Fruit fly (Drosophila melanogaster) whole organism, embryonic: ENCODE measurements around the gene CG42355.

Source experiments
- Atf3 ChIP-seq: fragments of 200-800 bp; sonication (Bioruptor generic); optimal IDR thresholded peaks from 3 replicates; lab custom pipeline; 2016; ENCODE audit warnings: missing biosample characterization, missing genetic modification characterization
- Blimp-1 ChIP-seq: fragments of 200-800 bp; sonication (Bioruptor generic); optimal IDR thresholded peaks from 3 replicates; lab custom pipeline; 2018; ENCODE audit warnings: missing biosample characterization, missing genetic modification characterization, mild to moderate bottlenecking, moderate library complexity, missing genetic modification reagents
- C15 ChIP-seq: fragments of 200-800 bp; sonication (Bioruptor generic); IDR thresholded peaks from 3 replicates; pipeline ENCODE4 v1.3.6; 2022; ENCODE audit warnings: missing biosample characterization, missing genetic modification characterization
- CG10543 ChIP-seq: fragments of 200-800 bp; sonication (Bioruptor generic); optimal IDR thresholded peaks from 3 replicates; lab custom pipeline; 2017; ENCODE audit warnings: missing biosample characterization, mild to moderate bottlenecking, missing genetic modification characterization, moderate library complexity
- CG1233 ChIP-seq: fragments of 200-800 bp; sonication (Bioruptor generic); optimal IDR thresholded peaks from 4 replicates; lab custom pipeline; 2018; ENCODE audit warnings: missing biosample characterization, mild to moderate bottlenecking, missing genetic modification characterization
- CG13123 ChIP-seq: fragments of 200-800 bp; sonication (Bioruptor generic); optimal IDR thresholded peaks from 2 replicates; lab custom pipeline; 2016; ENCODE audit warnings: missing biosample characterization, missing genetic modification characterization
- CG14014 ChIP-seq: fragments of 200-800 bp; sonication (Bioruptor generic); IDR thresholded peaks from 2 replicates; pipeline ENCODE4 v1.3.6; 2022; ENCODE audit warnings: missing biosample characterization, missing genetic modification characterization
- CG15601 ChIP-seq: fragments of 200-800 bp; sonication (Bioruptor generic); optimal IDR thresholded peaks from 3 replicates; lab custom pipeline; 2019; ENCODE audit warnings: missing biosample characterization, mild to moderate bottlenecking, missing genetic modification characterization, moderate library complexity
- CG17359 ChIP-seq: fragments of 200-800 bp; sonication (Bioruptor generic); optimal IDR thresholded peaks from 3 replicates; lab custom pipeline; 2018; ENCODE audit warnings: missing biosample characterization, mild to moderate bottlenecking, missing genetic modification characterization, moderate library complexity
- CG17361 ChIP-seq: fragments of 200-800 bp; sonication (Bioruptor generic); IDR thresholded peaks from 3 replicates; pipeline ENCODE4 v1.3.6; 2022; ENCODE audit warnings: missing biosample characterization, missing genetic modification characterization
- CG17568 ChIP-seq: fragments of 200-800 bp; sonication (Bioruptor generic); optimal IDR thresholded peaks from 2 replicates; lab custom pipeline; 2018; ENCODE audit warnings: missing biosample characterization, mild to moderate bottlenecking, missing genetic modification characterization, moderate library complexity
- CG2129 ChIP-seq: fragments of 200-800 bp; sonication (Bioruptor generic); IDR thresholded peaks from 2 replicates; pipeline ENCODE4 v1.3.6; 2022; ENCODE audit warnings: missing biosample characterization, missing genetic modification characterization; ENCODE audit not compliant: partially characterized antibody
- CG2889 ChIP-seq: fragments of 200-800 bp; sonication (Bioruptor generic); IDR thresholded peaks from 3 replicates; pipeline ENCODE4 v1.3.6; 2022; ENCODE audit warnings: missing biosample characterization, missing genetic modification characterization
- CG31365 ChIP-seq: fragments of 200-800 bp; sonication (Bioruptor generic); optimal IDR thresholded peaks from 2 replicates; lab custom pipeline; 2018; ENCODE audit warnings: missing biosample characterization, mild to moderate bottlenecking, missing genetic modification characterization
- CG3995 ChIP-seq: fragments of 200-800 bp; sonication (Bioruptor generic); optimal IDR thresholded peaks from 3 replicates; lab custom pipeline; 2016; ENCODE audit warnings: missing biosample characterization, missing genetic modification characterization
- CG42726 ChIP-seq: fragments of 200-800 bp; sonication (Bioruptor generic); IDR thresholded peaks from 2 replicates; pipeline ENCODE4 v1.3.6; 2022; ENCODE audit warnings: missing biosample characterization, missing genetic modification characterization; ENCODE audit not compliant: partially characterized antibody
- CG4360 ChIP-seq: fragments of 200-800 bp; sonication (Bioruptor generic); IDR thresholded peaks from 2 replicates; pipeline ENCODE4 v1.3.6; 2022; ENCODE audit warnings: missing biosample characterization, missing genetic modification characterization
- CG7357 ChIP-seq: fragments of 200-800 bp; sonication (Bioruptor generic); IDR thresholded peaks from 3 replicates; pipeline ENCODE4 v1.3.6; 2022; ENCODE audit warnings: missing biosample characterization, missing genetic modification characterization
- CG7839 ChIP-seq: fragments of 200-800 bp; sonication (Bioruptor generic); optimal IDR thresholded peaks from 3 replicates; lab custom pipeline; 2018; ENCODE audit warnings: missing biosample characterization, mild to moderate bottlenecking, missing genetic modification characterization, moderate library complexity
- CG8478 ChIP-seq: fragments of >200 bp; optimal IDR thresholded peaks from 2 replicates; lab custom pipeline; 2018
- D ChIP-seq, 2 experiments: fragments of 200-800 bp in 1 of 2; fragments of >200 bp in 1 of 2; sonication (Bioruptor generic) in 1 of 2; optimal IDR thresholded peaks; 2 replicates in 1 of 2; 3 replicates in 1 of 2; lab custom pipeline; 2017; ENCODE audit warnings: mild to moderate bottlenecking in 1 of 2, missing biosample characterization in 1 of 2, missing genetic modification characterization in 1 of 2, missing genetic modification reagents in 1 of 2
- Dfd ChIP-seq, 2 experiments: fragments of >200 bp; optimal IDR thresholded peaks; 2 replicates each; lab custom pipeline; 2017; ENCODE audit warnings: missing biosample characterization in 2 of 2, missing genetic modification characterization in 2 of 2
- Dll ChIP-seq: fragments of 200-800 bp; sonication (Bioruptor generic); IDR thresholded peaks from 4 replicates; pipeline ENCODE4 v1.3.6; 2022; ENCODE audit warnings: missing biosample characterization, missing genetic modification characterization; ENCODE audit not compliant: partially characterized antibody
- HLH4C ChIP-seq: fragments of 200-800 bp; sonication (Bioruptor generic); IDR thresholded peaks from 3 replicates; pipeline ENCODE4 v1.3.6; 2022; ENCODE audit warnings: missing biosample characterization, missing genetic modification characterization; ENCODE audit not compliant: partially characterized antibody
- Hsf ChIP-seq: fragments of 200-800 bp; sonication (Bioruptor generic); optimal IDR thresholded peaks from 3 replicates; lab custom pipeline; 2016; ENCODE audit warnings: missing biosample characterization, missing genetic modification characterization
- Jarid2 ChIP-seq: fragments of 200-800 bp; sonication (Bioruptor generic); optimal IDR thresholded peaks from 3 replicates; lab custom pipeline; 2017; ENCODE audit warnings: mild to moderate bottlenecking, missing biosample characterization, missing genetic modification reagents, missing genetic modification characterization
- NC2α ChIP-seq: fragments of 200-800 bp; sonication (Bioruptor generic); optimal IDR thresholded peaks from 2 replicates; lab custom pipeline; 2016; ENCODE audit warnings: missing biosample characterization, missing genetic modification characterization
- Optix ChIP-seq: fragments of 200-800 bp; sonication (Bioruptor generic); IDR thresholded peaks from 3 replicates; pipeline ENCODE4 v1.3.6; 2022; ENCODE audit warnings: missing biosample characterization, missing genetic modification characterization
- Pdp1 ChIP-seq, 2 experiments: fragments of 200-800 bp; sonication (Bioruptor generic); optimal IDR thresholded peaks; 3 replicates each; lab custom pipeline; 2016; ENCODE audit warnings: missing biosample characterization in 2 of 2, missing genetic modification characterization in 2 of 2, mild to moderate bottlenecking in 1 of 2, moderate library complexity in 1 of 2
- Rfx ChIP-seq: fragments of 200-800 bp; sonication (Bioruptor generic); IDR thresholded peaks from 2 replicates; pipeline ENCODE4 v1.3.6; 2022; ENCODE audit warnings: missing biosample characterization, missing genetic modification characterization
- Sox100B ChIP-seq: fragments of 200-800 bp; sonication (Bioruptor generic); optimal IDR thresholded peaks from 3 replicates; lab custom pipeline; 2018; ENCODE audit warnings: missing biosample characterization, mild to moderate bottlenecking, missing genetic modification characterization
- Vsx1 ChIP-seq: fragments of 200-800 bp; sonication (Bioruptor generic); optimal IDR thresholded peaks from 2 replicates; lab custom pipeline; 2017; ENCODE audit warnings: missing biosample characterization, mild to moderate bottlenecking, missing genetic modification characterization, missing genetic modification reagents
- ac ChIP-seq: fragments of 200-800 bp; sonication (Bioruptor generic); optimal IDR thresholded peaks from 3 replicates; lab custom pipeline; 2017; ENCODE audit warnings: missing biosample characterization, mild to moderate bottlenecking, missing genetic modification characterization
- bab2 ChIP-seq: fragments of 200-800 bp; sonication (Bioruptor generic); optimal IDR thresholded peaks from 2 replicates; lab custom pipeline; 2016; ENCODE audit warnings: missing biosample characterization, missing genetic modification characterization
- bbx ChIP-seq: fragments of 200-800 bp; sonication (Bioruptor generic); IDR thresholded peaks from 2 replicates; pipeline ENCODE4 v1.3.6; 2022; ENCODE audit warnings: missing biosample characterization, missing genetic modification characterization; ENCODE audit not compliant: partially characterized antibody
- ci ChIP-seq: fragments of 200-800 bp; sonication (Bioruptor generic); IDR thresholded peaks from 3 replicates; pipeline ENCODE4 v1.3.6; 2022; ENCODE audit warnings: missing biosample characterization, missing genetic modification characterization
- danr ChIP-seq: fragments of 200-800 bp; sonication (Bioruptor generic); IDR thresholded peaks from 2 replicates; pipeline ENCODE4 v1.3.6; 2022; ENCODE audit warnings: missing biosample characterization, missing genetic modification characterization
- exex ChIP-seq: fragments of 200-800 bp; sonication (Bioruptor generic); optimal IDR thresholded peaks from 4 replicates; lab custom pipeline; 2018; ENCODE audit warnings: missing biosample characterization, mild to moderate bottlenecking, missing genetic modification characterization, moderate library complexity
- fd64A ChIP-seq: fragments of 200-800 bp; sonication (Bioruptor generic); optimal IDR thresholded peaks from 3 replicates; lab custom pipeline; 2018; ENCODE audit warnings: missing biosample characterization, mild to moderate bottlenecking, missing genetic modification characterization
- gem ChIP-seq: fragments of 200-800 bp; sonication (Bioruptor generic); optimal IDR thresholded peaks from 2 replicates; lab custom pipeline; 2019; ENCODE audit warnings: missing biosample characterization, mild to moderate bottlenecking, missing genetic modification characterization, moderate library complexity
- ken ChIP-seq: fragments of 200-800 bp; sonication (Bioruptor generic); IDR thresholded peaks from 3 replicates; pipeline ENCODE4 v1.3.6; 2022; ENCODE audit warnings: missing biosample characterization, missing genetic modification characterization
- lov ChIP-seq, 2 experiments: fragments of 200-800 bp in 1 of 2; fragments of >200 bp in 1 of 2; sonication (Bioruptor generic) in 1 of 2; IDR thresholded peaks in 1 of 2; optimal IDR thresholded peaks in 1 of 2; 2 replicates in 1 of 2; 3 replicates in 1 of 2; pipeline versions ENCODE4 v1.3.6 to Lab custom; 2017 to 2022; ENCODE audit warnings: missing biosample characterization in 1 of 2, missing genetic modification characterization in 1 of 2
- mirr ChIP-seq: fragments of 200-800 bp; sonication (Bioruptor generic); optimal IDR thresholded peaks from 3 replicates; lab custom pipeline; 2018; ENCODE audit warnings: missing biosample characterization, mild to moderate bottlenecking, missing genetic modification characterization
- phol ChIP-seq: fragments of 200-800 bp; sonication (Bioruptor generic); optimal IDR thresholded peaks from 3 replicates; lab custom pipeline; 2018; ENCODE audit warnings: missing biosample characterization, mild to moderate bottlenecking, missing genetic modification characterization, moderate library complexity
- pum ChIP-seq: fragments of 200-800 bp; sonication (Bioruptor generic); optimal IDR thresholded peaks from 2 replicates; lab custom pipeline; 2016; ENCODE audit warnings: missing biosample characterization, missing genetic modification characterization
- scrt ChIP-seq: fragments of 200-800 bp; sonication (Bioruptor generic); optimal IDR thresholded peaks from 2 replicates; lab custom pipeline; 2018; ENCODE audit warnings: missing biosample characterization, mild to moderate bottlenecking, missing genetic modification characterization, moderate library complexity
- slp2 ChIP-seq: fragments of 200-800 bp; sonication (Bioruptor generic); optimal IDR thresholded peaks from 2 replicates; lab custom pipeline; 2016; ENCODE audit warnings: missing biosample characterization, missing genetic modification characterization
- tll ChIP-seq, 2 experiments: fragments of 200-800 bp in 1 of 2; fragments of >200 bp in 1 of 2; sonication (Bioruptor generic) in 1 of 2; optimal IDR thresholded peaks; 2 replicates each; lab custom pipeline; 2017 to 2019; ENCODE audit warnings: missing biosample characterization in 2 of 2, missing genetic modification characterization in 2 of 2, mild to moderate bottlenecking in 1 of 2, moderate library complexity in 1 of 2
- trh ChIP-seq: fragments of 200-800 bp; sonication (Bioruptor generic); optimal IDR thresholded peaks from 2 replicates; lab custom pipeline; 2016; ENCODE audit warnings: missing biosample characterization, missing genetic modification characterization

Gene CG42355

dm6 chr3L:2004732-2005131 lies 33.3 kb downstream of the CG42355 start (continued):
- peak; percentile 32 for TF ChIP-seq gem (tag; lab: Kevin White, UChicago)
- no peak for TF ChIP-seq CG4360 (GFP tag; lab: Robert Waterston, UW)
- TF ChIP-seq CG10543 (GFP tag; lab: Kevin White, UChicago), result peak; percentile 2
- no peak for TF ChIP-seq CG17568 (GFP tag; lab: Kevin White, UChicago)
- TF ChIP-seq CG15601, result no peak
- TF ChIP-seq Optix (GFP tag; lab: Robert Waterston, UW), result no peak
- TF ChIP-seq CG8478, result no peak
- no peak for TF ChIP-seq exex
- TF ChIP-seq CG7839 (tag; lab: Kevin White, UChicago), result peak; percentile 8
- no peak for TF ChIP-seq danr (GFP tag; lab: Robert Waterston, UW)
- TF ChIP-seq Jarid2, result no peak
- TF ChIP-seq CG13123 (GFP tag; lab: Kevin White, UChicago), result no peak
- TF ChIP-seq CG42726, result no peak
- TF ChIP-seq slp2, result peak; percentile 6
- TF ChIP-seq Dll (GFP tag; lab: Robert Waterston, UW), result no peak
- TF ChIP-seq Rfx (GFP tag; lab: Robert Waterston, UW), result 0 out of 2 replicates have a peak, but pooled peaks have one; percentile 4
- TF ChIP-seq CG3995 (GFP tag; lab: Kevin White, UChicago), result no peak
- no peak for TF ChIP-seq phol (tag; lab: Kevin White, UChicago)
- no peak for TF ChIP-seq CG7357
- no peak for TF ChIP-seq CG1233 (GFP tag; lab: Kevin White, UChicago)
- peak; percentile 39 for TF ChIP-seq CG17359 (tag; lab: Kevin White, UChicago)
- TF ChIP-seq C15 (GFP tag; lab: Robert Waterston, UW), result no peak
- TF ChIP-seq fd64A (GFP tag; lab: Kevin White, UChicago), result peak; percentile 21
- TF ChIP-seq NC2α (GFP tag; lab: Kevin White, UChicago), result no peak
- no peak for TF ChIP-seq mirr
- 0 out of 2 replicates have a peak, but pooled peaks have one; percentile 26 for TF ChIP-seq CG14014 (GFP tag; lab: Robert Waterston, UW)
- TF ChIP-seq trh, result no peak
- TF ChIP-seq Pdp1 (GFP tag; optimal IDR thresholded peaks at IDR 0.05; lab: Kevin White, UChicago), result no peak
- no peak for TF ChIP-seq bab2 (GFP tag; lab: Kevin White, UChicago)
- peak; percentile 37 for TF ChIP-seq Blimp-1 (GFP tag; lab: Kevin White, UChicago)
- TF ChIP-seq CG31365 (tag; lab: Kevin White, UChicago), result no peak
- TF ChIP-seq Dfd (GFP tag; optimal IDR thresholded peaks at IDR 0.05; lab: Kevin White, UChicago), result no peak
- no peak for TF ChIP-seq HLH4C (GFP tag; lab: Robert Waterston, UW)
- TF ChIP-seq lov (optimal IDR thresholded peaks at IDR 0.05; lab: Kevin White, UChicago), result no peak
- 0 out of 3 replicates have a peak, but pooled peaks have one; percentile 14 for TF ChIP-seq lov (GFP tag; IDR thresholded peaks at IDR 0.05; lab: Robert Waterston, UW)
- no peak for TF ChIP-seq ken (GFP tag; lab: Robert Waterston, UW)
- no peak for TF ChIP-seq CG17361
- TF ChIP-seq bbx, result no peak
- no peak for TF ChIP-seq D (optimal IDR thresholded peaks at IDR 0.05; lab: Kevin White, UChicago)
- no peak for TF ChIP-seq D (GFP tag; optimal IDR thresholded peaks at IDR 0.05; lab: Kevin White, UChicago)
- TF ChIP-seq CG2889 (GFP tag; lab: Robert Waterston, UW), result no peak
- TF ChIP-seq Atf3 (GFP tag; lab: Kevin White, UChicago), result no peak
- no peak for TF ChIP-seq Hsf
- TF ChIP-seq Sox100B (GFP tag; lab: Kevin White, UChicago), result peak; percentile 32
- no peak for TF ChIP-seq scrt (GFP tag; lab: Kevin White, UChicago)
- no peak for TF ChIP-seq pum (GFP tag; lab: Kevin White, UChicago)
- no peak for TF ChIP-seq Vsx1 (GFP tag; lab: Kevin White, UChicago)
- TF ChIP-seq ac (GFP tag; lab: Kevin White, UChicago), result no peak
- TF ChIP-seq tll (GFP tag; optimal IDR thresholded peaks at IDR 0.05; lab: Kevin White, UChicago), result no peak
- TF ChIP-seq ci (GFP tag; lab: Robert Waterston, UW), result 0 out of 3 replicates have a peak, but pooled peaks have one; percentile 41
- no peak for TF ChIP-seq CG2129 (GFP tag; lab: Robert Waterston, UW)
